Fruit fly (Drosophila melanogaster) whole organism, embryonic: ENCODE measurements around the gene CG43208.

Experiments
- CG10274 ChIP-seq: fragments of 200-800 bp; sonication (Bioruptor generic); optimal IDR thresholded peaks from 3 replicates; lab custom pipeline; 2017; ENCODE audit warnings: missing biosample characterization, mild to moderate bottlenecking, missing genetic modification characterization
- CG6689 ChIP-seq: fragments of 200-800 bp; sonication (Bioruptor generic); IDR thresholded peaks from 2 replicates; pipeline ENCODE4 v1.3.6; 2022; ENCODE audit warnings: missing biosample characterization, missing genetic modification characterization
- CTCF ChIP-seq: fragments of 200-800 bp; sonication (Bioruptor generic); optimal IDR thresholded peaks from 2 replicates; lab custom pipeline; 2017; ENCODE audit warnings: missing biosample characterization, mild to moderate bottlenecking, missing genetic modification characterization, moderate library complexity
- Dp ChIP-seq: fragments of 200-800 bp; sonication (Bioruptor generic); optimal IDR thresholded peaks from 2 replicates; lab custom pipeline; 2018; ENCODE audit warnings: missing biosample characterization, mild to moderate bottlenecking, missing genetic modification characterization, moderate library complexity
- GATAe ChIP-seq: fragments of 200-800 bp; sonication (Bioruptor generic); conservative IDR thresholded peaks from 2 replicates; pipeline ENCODE4 v1.3.6; 2022; ENCODE audit warnings: missing biosample characterization, missing genetic modification characterization
- Gsc ChIP-seq: fragments of 200-800 bp; sonication (Bioruptor generic); IDR thresholded peaks from 2 replicates; pipeline ENCODE4 v1.3.6; 2022; ENCODE audit warnings: missing biosample characterization, missing genetic modification characterization
- chinmo ChIP-seq: fragments of 200-800 bp; sonication (Bioruptor generic); IDR thresholded peaks from 4 replicates; pipeline ENCODE4 v1.3.6; 2022; ENCODE audit warnings: missing biosample characterization, missing genetic modification characterization; ENCODE audit not compliant: partially characterized antibody
- ems ChIP-seq: fragments of 200-800 bp; sonication (Bioruptor generic); optimal IDR thresholded peaks from 3 replicates; lab custom pipeline; 2016; ENCODE audit warnings: missing biosample characterization, missing genetic modification characterization
- slbo ChIP-seq: fragments of 200-800 bp; sonication (Bioruptor generic); IDR thresholded peaks from 2 replicates; pipeline ENCODE4 v1.3.6; 2022; ENCODE audit warnings: missing biosample characterization, missing genetic modification characterization
- stc ChIP-seq: fragments of 200-800 bp; sonication (Bioruptor generic); IDR thresholded peaks from 2 replicates; pipeline ENCODE4 v1.3.6; 2022; ENCODE audit warnings: missing biosample characterization, missing genetic modification characterization

DNA sequence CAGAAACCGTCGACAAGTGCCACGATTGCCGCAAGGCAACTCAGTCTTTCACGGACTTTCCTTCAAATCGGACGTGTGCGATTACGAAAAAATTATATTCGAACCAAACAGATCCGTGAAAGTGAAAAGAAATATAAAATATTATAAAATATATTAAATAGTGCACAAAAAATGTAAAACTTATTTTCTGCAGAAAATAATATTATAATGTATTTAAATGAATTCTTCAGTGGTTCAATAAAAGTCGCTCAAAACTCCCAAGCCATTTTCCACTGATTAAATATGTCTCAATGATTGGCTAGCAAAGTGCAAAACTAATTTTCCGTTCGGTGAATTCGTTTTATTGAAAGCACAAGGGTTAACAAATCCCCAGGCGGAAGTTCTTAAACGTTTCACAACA, 34.8 kb downstream of the CG43208 start, which contains the start of gene PK2-R1:
- TF ChIP-seq stc (no peak), CTCF (GFP tag; lab: Kevin White, UChicago) (no peak), GATAe (GFP tag; lab: Robert Waterston, UW) (no peak), Dp (no peak), CG10274 (GFP tag; lab: Kevin White, UChicago) (no peak), Gsc (GFP tag; lab: Robert Waterston, UW) (no peak), chinmo (GFP tag; lab: Robert Waterston, UW) (no peak), ems (GFP tag; lab: Kevin White, UChicago) (no peak), CG6689 (GFP tag; lab: Robert Waterston, UW) (no peak), slbo (GFP tag; lab: Robert Waterston, UW) (no peak)
